Fruit fly (Drosophila melanogaster): ENCODE measurements around the gene CG43861.
A peak's percentile ranks its signal among the peaks of the same experiment; 100 is the strongest.

Gene CG43861

DNA sequence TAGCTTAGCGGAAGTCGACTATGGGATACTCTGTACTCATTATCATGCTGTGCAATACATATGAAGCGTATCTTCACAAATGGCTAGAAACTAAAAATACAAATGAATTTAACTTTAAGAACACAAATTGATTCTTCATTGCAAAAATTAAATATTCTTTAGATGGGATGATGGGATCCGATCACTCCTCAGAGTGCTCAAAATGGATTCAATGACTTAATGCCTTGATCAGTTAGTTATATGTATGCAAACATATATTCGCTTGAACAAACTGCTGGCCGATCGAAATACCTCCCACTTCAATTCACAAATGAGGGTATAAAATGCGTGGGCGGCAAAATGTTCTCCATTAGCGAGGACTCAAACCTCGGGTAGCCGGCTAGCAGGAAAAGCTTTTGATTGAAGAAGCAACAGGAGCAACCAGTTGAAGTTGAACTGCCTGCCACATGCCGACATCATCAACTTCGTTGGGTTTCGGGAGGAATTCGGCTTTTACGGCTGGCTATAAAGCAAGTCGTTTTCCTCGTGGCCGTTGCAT is 10.4 kb upstream of the CG43861 start, which contains the start of gene sNPF (continued):
- TF ChIP-seq Sox102F (GFP tag; optimal IDR thresholded peaks at IDR 0.05) (peak; percentile 20), CHES-1-like (GFP tag; optimal IDR thresholded peaks at IDR 0.05) (peak; percentile 71), Neu2 (GFP tag; optimal IDR thresholded peaks at IDR 0.05; ENCODE audit: borderline replicate concordance) (no peak), CG17912 (GFP tag; optimal IDR thresholded peaks at IDR 0.05) (no peak), Adf1 (GFP tag; IDR thresholded peaks at IDR 0.05) (no peak), psq (GFP tag; optimal IDR thresholded peaks at IDR 0.05) (no peak), CG15601 (tag; optimal IDR thresholded peaks at IDR 0.05) (peak; percentile 100), bowl (GFP tag; IDR thresholded peaks at IDR 0.05) (no peak), CG12104 (GFP tag; optimal IDR thresholded peaks at IDR 0.05) (peak; percentile 40), fu2 (GFP tag; optimal IDR thresholded peaks at IDR 0.05) (peak; percentile 35), chif (GFP tag; optimal IDR thresholded peaks at IDR 0.05) (peak; percentile 27 to 38), CG12155 (GFP tag; optimal IDR thresholded peaks at IDR 0.05) (peak; percentile 46), tx (GFP tag; optimal IDR thresholded peaks at IDR 0.05) (peak; percentile 58), cwo (GFP tag; optimal IDR thresholded peaks at IDR 0.05) (peak; percentile 28), dimm (GFP tag; IDR thresholded peaks at IDR 0.05) (no peak), tgo (GFP tag; IDR thresholded peaks at IDR 0.05) (peak; percentile 41; the same call in 1 of the 3 replicates), CG7357 (GFP tag; IDR thresholded peaks at IDR 0.05) (no peak), Dbx (GFP tag; IDR thresholded peaks at IDR 0.05) (no peak), Bteb2 (GFP tag; optimal IDR thresholded peaks at IDR 0.05) (peak; percentile 40), CG8089 (GFP tag; optimal IDR thresholded peaks at IDR 0.05) (peak; percentile 22), otp (GFP tag; IDR thresholded peaks at IDR 0.05) (no peak), gsb-n (tag; optimal IDR thresholded peaks at IDR 0.05) (no peak), CG17328 (GFP tag; IDR thresholded peaks at IDR 0.05) (no peak), lov (optimal IDR thresholded peaks at IDR 0.05) (no peak), lov (GFP tag; IDR thresholded peaks at IDR 0.05) (peak; percentile 16; the same call in 1 of the 3 replicates), Hmr (GFP tag; optimal IDR thresholded peaks at IDR 0.05) (peak; percentile 87), CG16863 (GFP tag; optimal IDR thresholded peaks at IDR 0.05) (peak; percentile 39), CG12071 (GFP tag; optimal IDR thresholded peaks at IDR 0.05) (no peak), caup (GFP tag; optimal IDR thresholded peaks at IDR 0.05; ENCODE audit: severe bottlenecking) (peak; percentile 71), Taf1 (GFP tag; IDR thresholded peaks at IDR 0.05) (no peak), inv (GFP tag; IDR thresholded peaks at IDR 0.05; ENCODE audit: partially characterized antibody) (no peak), slbo (GFP tag; IDR thresholded peaks at IDR 0.05) (peak; percentile 75), dmrt11E (tag; optimal IDR thresholded peaks at IDR 0.05) (no peak), Fer3 (tag; optimal IDR thresholded peaks at IDR 0.05) (peak; percentile 7), Hr51 (GFP tag; optimal IDR thresholded peaks at IDR 0.05) (peak in 1 of 2 experiments; percentile 67), ab (GFP tag; optimal IDR thresholded peaks at IDR 0.05) (no peak), da (GFP tag; optimal IDR thresholded peaks at IDR 0.05) (no peak), CG18262 (tag; optimal IDR thresholded peaks at IDR 0.05) (no peak), CG1647 (GFP tag; optimal IDR thresholded peaks at IDR 0.05) (no peak), CG10462 (GFP tag; optimal IDR thresholded peaks at IDR 0.05) (no peak), E2f2 (GFP tag; IDR thresholded peaks at IDR 0.05) (no peak; the same call in 1 of the 2 replicates), gce (GFP tag; IDR thresholded peaks at IDR 0.05) (no peak), Ssrp (tag; optimal IDR thresholded peaks at IDR 0.05) (no peak), Stat92E (GFP tag; optimal IDR thresholded peaks at IDR 0.05) (no peak), Xbp1 (GFP tag; optimal IDR thresholded peaks at IDR 0.05) (peak; percentile 44), HLH4C (GFP tag; IDR thresholded peaks at IDR 0.05; ENCODE audit: partially characterized antibody) (no peak), CG3407 (GFP tag; optimal IDR thresholded peaks at IDR 0.05) (no peak), Atf-2 (GFP tag; optimal IDR thresholded peaks at IDR 0.05) (peak; percentile 44), CG13424 (tag; optimal IDR thresholded peaks at IDR 0.05) (peak; percentile 63), CG6854 (GFP tag; optimal IDR thresholded peaks at IDR 0.05) (peak; percentile 56), sens (GFP tag) (peak; percentile 86)

All from whole organism, embryonic.